Fruit fly (Drosophila melanogaster) whole organism, pupa: ENCODE results near the gene Atg6.

ENCODE experiments used
- CG10348 ChIP-seq: fragments of 200-800 bp; sonication (Bioruptor generic); IDR thresholded peaks from 2 replicates; pipeline ENCODE4 v1.3.6; 2022; ENCODE audit warnings: missing biosample characterization, missing genetic modification characterization
- CG12605 ChIP-seq: fragments of 200-800 bp; sonication (Bioruptor generic); IDR thresholded peaks from 2 replicates; pipeline ENCODE4 v1.3.6; 2022; ENCODE audit warnings: missing biosample characterization, missing genetic modification characterization
- CG13204 ChIP-seq: fragments of 200-800 bp; sonication (Bioruptor generic); optimal IDR thresholded peaks from 2 replicates; lab custom pipeline; 2018; ENCODE audit warnings: missing biosample characterization, mild to moderate bottlenecking, missing genetic modification characterization, moderate library complexity
- CG14655 ChIP-seq: fragments of 200-800 bp; sonication (Bioruptor generic); optimal IDR thresholded peaks from 3 replicates; lab custom pipeline; 2017; ENCODE audit warnings: mild to moderate bottlenecking, missing biosample characterization, missing genetic modification reagents, missing genetic modification characterization
- CG15710 ChIP-seq: fragments of 200-800 bp; sonication (Bioruptor generic); optimal IDR thresholded peaks from 2 replicates; lab custom pipeline; 2018; ENCODE audit warnings: missing biosample characterization, mild to moderate bottlenecking, missing genetic modification characterization, moderate library complexity
- CG17806 ChIP-seq: fragments of 200-800 bp; sonication (Bioruptor generic); optimal IDR thresholded peaks from 2 replicates; lab custom pipeline; 2018; ENCODE audit warnings: missing biosample characterization, mild to moderate bottlenecking, missing genetic modification characterization, moderate library complexity
- CG32121 ChIP-seq: fragments of 200-800 bp; sonication (Bioruptor generic); IDR thresholded peaks from 2 replicates; pipeline ENCODE4 v1.3.6; 2022; ENCODE audit warnings: missing biosample characterization, missing genetic modification characterization
- CG34367 ChIP-seq: fragments of 200-800 bp; sonication (Bioruptor generic); optimal IDR thresholded peaks from 2 replicates; lab custom pipeline; 2018; ENCODE audit warnings: missing biosample characterization, mild to moderate bottlenecking, missing genetic modification characterization
- CG4496 ChIP-seq: fragments of 200-800 bp; sonication (Bioruptor generic); IDR thresholded peaks from 3 replicates; pipeline ENCODE4 v1.3.6; 2022; ENCODE audit warnings: missing biosample characterization, missing genetic modification characterization
- CG8159 ChIP-seq: fragments of 200-800 bp; sonication (Bioruptor generic); optimal IDR thresholded peaks from 3 replicates; lab custom pipeline; 2018; ENCODE audit warnings: missing biosample characterization, mild to moderate bottlenecking, missing genetic modification characterization, moderate library complexity
- CG8301 ChIP-seq: fragments of 200-800 bp; sonication (Bioruptor generic); optimal IDR thresholded peaks from 2 replicates; lab custom pipeline; 2018; ENCODE audit warnings: missing biosample characterization, mild to moderate bottlenecking, missing genetic modification characterization
- CG9948 ChIP-seq: fragments of 200-800 bp; sonication (Bioruptor generic); optimal IDR thresholded peaks from 2 replicates; lab custom pipeline; 2018; ENCODE audit warnings: missing biosample characterization, mild to moderate bottlenecking, missing genetic modification characterization, moderate library complexity
- D1 ChIP-seq: fragments of 200-800 bp; sonication (Bioruptor generic); optimal IDR thresholded peaks from 2 replicates; lab custom pipeline; 2018; ENCODE audit warnings: missing biosample characterization, mild to moderate bottlenecking, missing genetic modification characterization, moderate library complexity
- EcR ChIP-seq: fragments of 200-800 bp; sonication (Bioruptor generic); optimal IDR thresholded peaks from 3 replicates; lab custom pipeline; 2019; ENCODE audit warnings: missing biosample characterization, missing genetic modification characterization, mild to moderate bottlenecking, moderate library complexity, missing genetic modification reagents
- Ets98B ChIP-seq: fragments of 200-800 bp; sonication (Bioruptor generic); IDR thresholded peaks from 2 replicates; pipeline ENCODE4 v1.3.6; 2022; ENCODE audit warnings: missing biosample characterization, missing genetic modification characterization
- Pif1A ChIP-seq: fragments of 200-800 bp; sonication (Bioruptor generic); optimal IDR thresholded peaks from 3 replicates; lab custom pipeline; 2016; ENCODE audit warnings: missing biosample characterization, missing genetic modification characterization
- Pif1B ChIP-seq: fragments of 200-800 bp; sonication (Bioruptor generic); optimal IDR thresholded peaks from 3 replicates; lab custom pipeline; 2016; ENCODE audit warnings: missing biosample characterization, missing genetic modification characterization
- Snoo ChIP-seq: fragments of 200-800 bp; sonication (Bioruptor generic); optimal IDR thresholded peaks from 3 replicates; lab custom pipeline; 2017; ENCODE audit warnings: missing biosample characterization, mild to moderate bottlenecking, missing genetic modification characterization, inconsistent platforms
- fd96Ca ChIP-seq: fragments of 200-800 bp; sonication (Bioruptor generic); IDR thresholded peaks from 3 replicates; pipeline ENCODE4 v1.3.6; 2022; ENCODE audit warnings: missing biosample characterization, missing genetic modification characterization
- gl ChIP-seq: fragments of 200-800 bp; sonication (Bioruptor generic); optimal IDR thresholded peaks from 2 replicates; lab custom pipeline; 2018; ENCODE audit warnings: missing biosample characterization, mild to moderate bottlenecking, missing genetic modification characterization

The Atg6 gene

dm6 chr3R:24046580-24047225 lies 3.9 kb downstream of the Atg6 start:
- TF ChIP-seq CG13204 (peak; percentile 13), fd96Ca (peak; percentile 24; the same call in 1 of the 3 replicates), Pif1B (GFP tag; lab: Kevin White, UChicago) (peak; percentile 1), Ets98B (GFP tag; lab: Robert Waterston, UW) (peak; percentile 33), CG14655 (GFP tag; lab: Kevin White, UChicago) (no peak), Pif1A (GFP tag; lab: Kevin White, UChicago) (peak; percentile 16), EcR (GFP tag; lab: Kevin White, UChicago) (peak; percentile 77), CG4496 (no peak)

dm6 chr3R:24038736-24039556 lies 11.6 kb downstream of the Atg6 start, which contains the start of gene Miro:
TSS of gene Miro (minus strand) at chr3R:24038847.
- TF ChIP-seq CG34367 (tag; lab: Kevin White, UChicago) (no peak), EcR (GFP tag; lab: Kevin White, UChicago) (peak; percentile 86), Snoo (tag; lab: Kevin White, UChicago) (peak; percentile 34), Ets98B (GFP tag; lab: Robert Waterston, UW) (no peak), CG8301 (no peak), CG10348 (no peak), CG14655 (GFP tag; lab: Kevin White, UChicago) (no peak), gl (tag; lab: Kevin White, UChicago) (peak; percentile 32), CG17806 (tag; lab: Kevin White, UChicago) (no peak), CG12605 (GFP tag; lab: Robert Waterston, UW) (no peak), CG13204 (peak; percentile 51), CG9948 (tag; lab: Kevin White, UChicago) (no peak), CG4496 (no peak), CG32121 (no peak)

dm6 chr3R:24037538-24038265 lies 12.9 kb downstream of the Atg6 start, which contains the start of gene spas:
TSS of gene spas (plus strand) at chr3R:24038215.
- TF ChIP-seq EcR (GFP tag; lab: Kevin White, UChicago) (no peak), fd96Ca (peak; percentile 86), CG8159 (tag; lab: Kevin White, UChicago) (peak; percentile 57), CG12605 (GFP tag; lab: Robert Waterston, UW) (no peak), CG17806 (tag; lab: Kevin White, UChicago) (peak; percentile 60), CG4496 (peak; percentile 73), Snoo (tag; lab: Kevin White, UChicago) (peak; percentile 39), CG8301 (peak; percentile 38), Ets98B (GFP tag; lab: Robert Waterston, UW) (peak; percentile 72), CG14655 (GFP tag; lab: Kevin White, UChicago) (no peak), CG15710 (tag; lab: Kevin White, UChicago) (peak; percentile 71), CG34367 (tag; lab: Kevin White, UChicago) (peak; percentile 49), CG9948 (tag; lab: Kevin White, UChicago) (peak; percentile 57), Pif1A (GFP tag; lab: Kevin White, UChicago) (no peak), CG10348 (peak; percentile 34; the same call in 1 of the 2 replicates), CG32121 (peak; percentile 78)
- TF ChIP-seq, all 21 proteins: peak for 12

dm6 chr3R:24031825-24032523 lies 18.6 kb downstream of the Atg6 start, which contains the start of the genes KrT95D and Mettl3:
TSS of gene KrT95D (minus strand) at chr3R:24031827.
TSS of gene Mettl3 (plus strand) at chr3R:24032157.
- TF ChIP-seq fd96Ca: no peak
- no peak for TF ChIP-seq CG15710 (tag; lab: Kevin White, UChicago)
- no peak for TF ChIP-seq CG9948 (tag; lab: Kevin White, UChicago)
- no peak for TF ChIP-seq Ets98B (GFP tag; lab: Robert Waterston, UW)
- no peak for TF ChIP-seq gl (tag; lab: Kevin White, UChicago)
- no peak for TF ChIP-seq CG14655 (GFP tag; lab: Kevin White, UChicago)
- no peak for TF ChIP-seq CG8159 (tag; lab: Kevin White, UChicago)
- TF ChIP-seq CG32121: no peak
- no peak for TF ChIP-seq D1 (tag; lab: Kevin White, UChicago)
- TF ChIP-seq Pif1B (GFP tag; lab: Kevin White, UChicago): no peak
